Worm (Caenorhabditis elegans) whole organism, L4 larva: ENCODE measurements around the gene F22E12.3.

Source experiments
- F44E2.7 ChIP-seq: fragments of 200-800 bp; sonication (Bioruptor generic); IDR thresholded peaks from 2 replicates; pipeline ENCODE4 v2.1.2; 2022; ENCODE audit warnings: missing genetic modification characterization, missing compliant biosample characterization
- Y48G9A.11 ChIP-seq: fragments of 200-800 bp; sonication (Bioruptor generic); IDR thresholded peaks from 2 replicates; pipeline ENCODE4 v1.3.6; 2022; ENCODE audit warnings: missing genetic modification reagents, missing genetic modification characterization, missing compliant biosample characterization
- aha-1 ChIP-seq: fragments of 150-350 bp; peaks from one replicate; lab custom pipeline; 2014; ENCODE audit warnings: missing biosample characterization, missing genetic modification characterization
- cey-2 ChIP-seq: sonication (generic microtip); optimal IDR thresholded peaks from 3 replicates; lab custom pipeline; 2017; ENCODE audit warnings: missing genetic modification characterization, mild to moderate bottlenecking, missing compliant biosample characterization, antibody characterized with exemption, borderline replicate concordance; ENCODE audit not compliant: insufficient read depth
- daf-19 ChIP-seq: fragments of 200-800 bp; sonication (Bioruptor generic); conservative IDR thresholded peaks from 2 replicates; pipeline ENCODE4 v1.3.6; 2022; ENCODE audit warnings: missing genetic modification characterization, missing compliant biosample characterization
- dpl-1 ChIP-seq: fragments of 150-350 bp; optimal IDR thresholded peaks from 2 replicates; lab custom pipeline; 2014; ENCODE audit warnings: missing biosample characterization, missing genetic modification reagents, missing genetic modification characterization
- hlh-30 ChIP-seq: sonication (generic microtip); optimal IDR thresholded peaks from 2 replicates; lab custom pipeline; 2017; ENCODE audit warnings: antibody characterized with exemption, mild to moderate bottlenecking, missing genetic modification characterization, missing compliant biosample characterization; ENCODE audit not compliant: insufficient read depth
- lin-38 ChIP-seq: fragments of 200-800 bp; sonication (Bioruptor generic); IDR thresholded peaks from 2 replicates; pipeline ENCODE4 v1.3.6; 2022; ENCODE audit warnings: missing genetic modification reagents, missing genetic modification characterization, missing compliant biosample characterization
- lir-3 ChIP-seq: sonication (generic microtip); optimal IDR thresholded peaks from 2 replicates; lab custom pipeline; 2016; ENCODE audit warnings: mild to moderate bottlenecking, missing genetic modification characterization, missing compliant biosample characterization
- mdl-1 ChIP-seq, 2 experiments: fragments of 150-350 bp in 1 of 2; sonication (generic microtip) in 1 of 2; optimal IDR thresholded peaks; 2 replicates each; lab custom pipeline; 2014 to 2017; ENCODE audit warnings: missing biosample characterization in 2 of 2, missing genetic modification characterization in 2 of 2
- mxl-3 ChIP-seq: fragments of 200-800 bp; sonication (Bioruptor generic); optimal IDR thresholded peaks from 2 replicates; lab custom pipeline; 2018; ENCODE audit warnings: mild to moderate bottlenecking, missing genetic modification characterization, missing compliant biosample characterization
- nhr-11 ChIP-seq: fragments of 150-350 bp; optimal IDR thresholded peaks from 2 replicates; lab custom pipeline; 2014; ENCODE audit warnings: missing biosample characterization, missing genetic modification characterization
- nhr-111 ChIP-seq: fragments of 200-800 bp; sonication (Bioruptor generic); optimal IDR thresholded peaks from 2 replicates; lab custom pipeline; 2018; ENCODE audit warnings: mild to moderate bottlenecking, missing genetic modification characterization, missing compliant biosample characterization
- nhr-25 ChIP-seq: sonication (generic microtip); optimal IDR thresholded peaks from 2 replicates; lab custom pipeline; 2017; ENCODE audit warnings: missing genetic modification characterization, mild to moderate bottlenecking, missing compliant biosample characterization, antibody characterized with exemption, moderate library complexity, borderline replicate concordance; ENCODE audit not compliant: insufficient read depth
- nhr-76 ChIP-seq: fragments of 150-350 bp; optimal IDR thresholded peaks from 2 replicates; lab custom pipeline; 2014; ENCODE audit warnings: missing biosample characterization, missing genetic modification characterization
- nhr-77 ChIP-seq: fragments of 150-350 bp; optimal IDR thresholded peaks from 2 replicates; lab custom pipeline; 2014; ENCODE audit warnings: missing biosample characterization, missing genetic modification characterization
- pha-4 ChIP-seq, 2 experiments: fragments of 150-350 bp in 1 of 2; fragments of 200-800 bp in 1 of 2; sonication (Bioruptor generic) in 1 of 2; IDR thresholded peaks in 1 of 2; optimal IDR thresholded peaks in 1 of 2; 2 replicates each; pipeline versions ENCODE4 v1.3.6 to Lab custom; 2014 to 2022; ENCODE audit warnings: missing genetic modification characterization in 2 of 2, missing genetic modification reagents in 2 of 2, missing biosample characterization in 1 of 2, missing compliant biosample characterization in 1 of 2
- php-3 ChIP-seq: fragments of 200-800 bp; sonication (Bioruptor generic); IDR thresholded peaks from 2 replicates; pipeline ENCODE4 v1.3.6; 2022; ENCODE audit warnings: missing genetic modification reagents, missing genetic modification characterization, missing compliant biosample characterization
- pqm-1 ChIP-seq: sonication (generic microtip); optimal IDR thresholded peaks from 2 replicates; lab custom pipeline; 2017; ENCODE audit warnings: missing biosample characterization, missing genetic modification characterization
- zag-1 ChIP-seq: fragments of 150-350 bp; optimal IDR thresholded peaks from 2 replicates; lab custom pipeline; 2014; ENCODE audit warnings: missing biosample characterization, missing genetic modification characterization
- zfp-2 ChIP-seq: sonication (generic microtip); optimal IDR thresholded peaks from 2 replicates; lab custom pipeline; 2016; ENCODE audit warnings: mild to moderate bottlenecking, missing genetic modification characterization, missing compliant biosample characterization
- zip-11 ChIP-seq: fragments of 200-800 bp; sonication (Bioruptor generic); IDR thresholded peaks from 2 replicates; pipeline ENCODE4 v1.3.6; 2022; ENCODE audit warnings: missing genetic modification characterization, missing compliant biosample characterization
- zip-2 ChIP-seq: fragments of 150-350 bp; optimal IDR thresholded peaks from 2 replicates; lab custom pipeline; 2014; ENCODE audit warnings: missing biosample characterization, missing genetic modification characterization

Gene F22E12.3

ce11 chrV:10416925-10417324 lies 46.3 kb downstream of the F22E12.3 start, which contains the start of gene F15H10.10:
F15H10.10 (minus strand) TSS chrV:10417025.
- no peak for TF ChIP-seq F44E2.7 (GFP tag; lab: Robert Waterston, UW)
- TF ChIP-seq nhr-76 (tag; lab: Kevin White, UChicago): no peak
- no peak for TF ChIP-seq daf-19 (GFP tag; lab: Robert Waterston, UW)
- TF ChIP-seq nhr-11 (tag; lab: Kevin White, UChicago): no peak
- no peak for TF ChIP-seq mxl-3 (GFP tag; lab: Kevin White, UChicago)
- no peak for TF ChIP-seq zip-11 (GFP tag; lab: Robert Waterston, UW)
- TF ChIP-seq Y48G9A.11 (GFP tag; lab: Robert Waterston, UW): no peak
- TF ChIP-seq php-3 (GFP tag; lab: Robert Waterston, UW): no peak
- TF ChIP-seq zfp-2 (tag; lab: Kevin White, UChicago): no peak
- no peak for TF ChIP-seq lir-3 (tag; lab: Kevin White, UChicago)
- no peak for TF ChIP-seq nhr-77 (tag; lab: Kevin White, UChicago)
- TF ChIP-seq cey-2 (tag; lab: Kevin White, UChicago): no peak
- TF ChIP-seq zag-1 (tag; lab: Kevin White, UChicago): no peak
- no peak for TF ChIP-seq hlh-30

ce11 chrV:10414610-10415009 lies 48.6 kb downstream of the F22E12.3 start, which contains the start of gene F15H10.9:
F15H10.9 (minus strand) TSS chrV:10414710.
- TF ChIP-seq zip-2 (tag; lab: Kevin White, UChicago) (no peak), mdl-1 (tag; optimal IDR thresholded peaks at IDR 0.05; lab: Kevin White, UChicago) (no peak), pqm-1 (no peak), nhr-111 (GFP tag; lab: Kevin White, UChicago) (no peak), dpl-1 (no peak), cey-2 (tag; lab: Kevin White, UChicago) (no peak), Y48G9A.11 (GFP tag; lab: Robert Waterston, UW) (no peak)

- TF ChIP-seq pha-4 (GFP tag; IDR thresholded peaks at IDR 0.05; lab: Robert Waterston, UW) (no peak), pha-4 (tag; optimal IDR thresholded peaks at IDR 0.05; lab: Kevin White, UChicago) (no peak), nhr-25 (tag; lab: Kevin White, UChicago) (no peak), aha-1 (tag; lab: Kevin White, UChicago) (peak; percentile 92), nhr-111 (GFP tag; lab: Kevin White, UChicago) (no peak), lin-38 (GFP tag; lab: Robert Waterston, UW) (no peak)
Observed at ce11 chrV:10410030-10410713, 53.0 kb downstream of the F22E12.3 start, which contains the start of gene F15H10.12. F15H10.12 (minus strand) TSS chrV:10410080.
